Worm (Caenorhabditis elegans): ENCODE measurements around the gene srx-73.

Gene srx-73

DNA sequence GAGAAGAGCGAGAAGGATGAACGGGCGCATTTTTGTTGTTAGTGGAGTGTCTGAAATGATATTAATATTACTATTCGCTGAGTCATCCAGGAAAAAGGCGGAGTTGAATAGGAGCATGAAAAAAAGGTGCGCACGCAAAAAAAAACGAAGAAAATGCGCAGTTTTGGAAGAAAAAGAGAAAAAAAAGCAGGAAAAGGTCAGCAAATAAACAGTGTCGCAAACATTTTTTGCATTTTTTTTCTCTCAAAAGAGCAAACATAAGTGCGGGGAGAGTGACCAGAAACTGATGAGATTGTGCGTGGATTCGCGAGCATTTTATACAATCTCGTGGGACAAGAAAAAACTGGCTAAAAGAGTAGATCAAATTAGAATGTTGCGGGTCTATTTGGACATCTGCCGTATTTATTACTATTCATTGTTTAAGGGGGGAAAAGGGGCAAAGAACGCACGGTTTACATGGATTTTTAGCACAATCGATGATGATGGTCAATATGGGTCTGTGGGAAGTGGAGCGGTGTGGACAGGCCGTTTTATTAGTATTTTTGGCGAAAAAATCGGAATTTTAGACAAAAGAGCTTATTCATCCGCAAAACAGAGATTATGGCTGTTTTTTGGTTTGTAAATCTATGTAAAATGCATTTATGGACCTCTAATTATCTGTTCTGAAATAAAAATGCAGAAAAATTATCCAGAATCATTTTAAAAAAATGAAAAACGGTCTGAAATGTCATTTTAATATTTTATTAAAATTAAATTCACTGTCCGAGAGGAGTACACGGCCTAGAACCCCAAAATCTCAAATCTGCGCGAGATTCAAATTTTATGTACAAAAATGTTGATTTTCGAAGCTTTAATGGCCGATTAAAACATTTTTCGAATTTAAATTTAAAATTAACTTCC lies 27.1 kb upstream of the srx-73 start, which contains the start of gene cpg-8:
Gene cpg-8, minus strand, starts transcription at position 51 of the 900 bp plus-strand sequence.
- TF ChIP-seq ref-2 (tag; optimal IDR thresholded peaks at IDR 0.05), result no peak
- TF ChIP-seq nhr-11 (tag; optimal IDR thresholded peaks at IDR 0.05), result no peak
- TF ChIP-seq tbx-2 (tag; optimal IDR thresholded peaks at IDR 0.05), result no peak
- TF ChIP-seq elt-2 (tag; optimal IDR thresholded peaks at IDR 0.05), result no peak
- no peak for TF ChIP-seq unc-3 (GFP tag; conservative IDR thresholded peaks at IDR 0.05)
- no peak for TF ChIP-seq unc-3 (tag; optimal IDR thresholded peaks at IDR 0.05)
- TF ChIP-seq hlh-8 (tag; optimal IDR thresholded peaks at IDR 0.05), result no peak
- TF ChIP-seq ceh-14 (tag; optimal IDR thresholded peaks at IDR 0.05), result no peak
- TF ChIP-seq hlh-15 (tag; optimal IDR thresholded peaks at IDR 0.05), result no peak
- no peak for TF ChIP-seq nhr-232 (tag; optimal IDR thresholded peaks at IDR 0.05)
- no peak for TF ChIP-seq ets-4 (tag; optimal IDR thresholded peaks at IDR 0.05)
- TF ChIP-seq madf-2 (tag; optimal IDR thresholded peaks at IDR 0.05), result no peak
- no peak for TF ChIP-seq npax-4 (tag; optimal IDR thresholded peaks at IDR 0.05)
- TF ChIP-seq pqm-1 (tag; optimal IDR thresholded peaks at IDR 0.05), result no peak
- no peak for TF ChIP-seq hlh-6 (tag; optimal IDR thresholded peaks at IDR 0.05)
- no peak for TF ChIP-seq unc-42 (tag; optimal IDR thresholded peaks at IDR 0.05)
- no peak for TF ChIP-seq ceh-24 (tag; optimal IDR thresholded peaks at IDR 0.05)
- TF ChIP-seq F13H6.1 (tag; optimal IDR thresholded peaks at IDR 0.05), result no peak
- no peak for TF ChIP-seq ceh-19 (GFP tag; optimal IDR thresholded peaks at IDR 0.05)
- TF ChIP-seq lin-11 (tag; optimal IDR thresholded peaks at IDR 0.05), result no peak

DNA sequence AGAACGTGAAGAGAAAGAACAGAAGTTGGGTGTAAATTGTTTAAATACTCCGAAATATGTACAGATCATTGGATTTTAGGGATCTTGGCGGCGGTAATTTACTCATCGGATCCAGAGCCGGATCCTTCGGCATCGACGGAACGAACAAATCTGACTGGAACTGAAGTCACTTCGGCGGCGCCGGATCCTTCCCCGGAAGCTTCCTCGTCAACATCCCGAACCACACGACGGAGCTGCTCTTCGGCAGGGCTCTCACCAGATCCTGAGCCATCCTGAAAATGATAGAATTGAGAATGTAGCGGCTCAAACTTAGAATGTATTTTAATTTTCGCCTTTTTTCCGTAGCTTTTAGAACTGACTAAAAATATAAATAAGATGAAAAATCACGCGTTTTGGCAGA lies 26.1 kb upstream of the srx-73 start:
- no peak for TF ChIP-seq hlh-30 (tag; optimal IDR thresholded peaks at IDR 0.05; ENCODE audit: insufficient read depth)

DNA sequence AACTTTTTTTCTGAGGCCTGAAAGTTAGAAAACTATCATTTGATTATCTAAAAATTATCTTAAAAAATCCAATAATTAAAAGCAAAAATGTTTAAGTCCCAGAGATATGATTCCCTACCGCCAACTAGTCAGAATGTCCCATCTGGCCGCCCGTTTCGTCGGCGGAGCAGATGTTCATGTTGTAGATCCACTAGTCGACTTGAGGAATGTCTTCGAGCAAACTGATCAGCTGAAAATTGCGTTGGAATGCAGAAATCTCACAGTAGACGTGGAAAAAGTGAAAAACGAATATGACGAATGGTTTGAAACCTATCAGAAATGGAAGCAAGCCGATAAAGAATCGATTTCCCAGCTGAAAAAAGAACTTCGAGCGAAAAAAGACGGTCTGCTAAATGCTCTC lies 23.7 kb upstream of the srx-73 start, which contains the start of gene K03B4.1:
Gene K03B4.1, plus strand, starts transcription at position 97 of the 400 bp plus-strand sequence.
- TF ChIP-seq ceh-6 (GFP tag; optimal IDR thresholded peaks at IDR 0.05), result no peak

DNA sequence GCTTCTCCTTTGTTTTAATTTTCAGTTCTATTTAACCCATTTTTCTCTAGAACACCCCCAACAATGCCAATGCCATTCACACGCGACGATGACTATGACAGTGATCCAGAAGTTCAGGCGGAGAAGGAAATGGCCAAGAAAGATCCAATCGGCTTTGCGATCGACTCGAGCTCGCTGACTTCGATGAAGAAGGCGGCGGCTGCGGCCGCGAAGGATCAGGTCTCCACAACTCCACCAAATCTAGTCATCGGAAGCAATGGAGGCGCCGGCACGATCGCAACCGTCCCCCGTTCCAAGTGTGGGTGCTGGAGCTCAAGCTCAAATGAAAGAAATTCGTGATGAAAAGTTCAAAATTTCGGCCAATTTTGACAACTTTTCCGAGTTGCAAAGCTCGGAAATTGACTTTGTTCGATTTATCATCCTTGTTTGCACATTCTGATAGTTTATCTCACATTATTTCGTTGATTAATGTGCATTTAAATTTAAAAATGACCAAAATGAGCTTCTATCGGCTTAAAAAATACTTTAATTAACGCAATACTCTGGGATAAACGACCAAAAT lies 22.5 kb upstream of the srx-73 start, which contains the start of gene K03B4.2:
Gene K03B4.2, plus strand, starts transcription at position 51 of the 562 bp plus-strand sequence.
- TF ChIP-seq odd-2 (tag; optimal IDR thresholded peaks at IDR 0.05), result no peak
- no peak for TF ChIP-seq pat-9 (tag; optimal IDR thresholded peaks at IDR 0.05)
- TF ChIP-seq dve-1 (tag; optimal IDR thresholded peaks at IDR 0.05), result no peak
- no peak for TF ChIP-seq unc-3 (GFP tag; conservative IDR thresholded peaks at IDR 0.05)
- no peak for TF ChIP-seq unc-3 (tag; optimal IDR thresholded peaks at IDR 0.05)
- TF ChIP-seq ceh-6 (GFP tag; optimal IDR thresholded peaks at IDR 0.05), result no peak
- no peak for TF ChIP-seq ceh-45 (GFP tag; IDR thresholded peaks at IDR 0.05)
- TF ChIP-seq nhr-11 (tag; optimal IDR thresholded peaks at IDR 0.05), result no peak
- no peak for TF ChIP-seq sdc-2 (tag; optimal IDR thresholded peaks at IDR 0.05)
- TF ChIP-seq syd-9 (tag; optimal IDR thresholded peaks at IDR 0.05), result no peak
- no peak for TF ChIP-seq dmd-4 (tag; optimal IDR thresholded peaks at IDR 0.05; ENCODE audit: borderline replicate concordance)
- no peak for TF ChIP-seq hlh-30 (tag; optimal IDR thresholded peaks at IDR 0.05; ENCODE audit: insufficient read depth)
- TF ChIP-seq ceh-14 (tag; optimal IDR thresholded peaks at IDR 0.05), result no peak
- TF ChIP-seq fkh-10 (GFP tag; optimal IDR thresholded peaks at IDR 0.05), result no peak
- TF ChIP-seq pax-1 (tag; optimal IDR thresholded peaks at IDR 0.05), result no peak
- TF ChIP-seq che-1 (tag; optimal IDR thresholded peaks at IDR 0.05), result no peak
- no peak for TF ChIP-seq Y22D7AL.16 (tag; optimal IDR thresholded peaks at IDR 0.05)
- TF ChIP-seq sox-2 (GFP tag; IDR thresholded peaks at IDR 0.05), result no peak
- TF ChIP-seq ttx-3 (tag; optimal IDR thresholded peaks at IDR 0.05), result no peak
